Worm (Caenorhabditis elegans): Measurements from ENCODE around the gene bath-30.

Gene bath-30

ce11 chrII:3373875-3374274, 27.7 kb upstream of the bath-30 start:
- TF ChIP-seq flt-1 (GFP tag; IDR thresholded peaks at IDR 0.05) (no peak), med-1 (GFP tag; optimal IDR thresholded peaks at IDR 0.05; ENCODE audit: insufficient read depth) (no peak), cog-1 (tag; optimal IDR thresholded peaks at IDR 0.05) (no peak), klf-2 (GFP tag; conservative IDR thresholded peaks at IDR 0.05) (no peak), ztf-23 (GFP tag; IDR thresholded peaks at IDR 0.05) (no peak), T22C8.4 (GFP tag; IDR thresholded peaks at IDR 0.05) (no peak), ref-1 (GFP tag; conservative IDR thresholded peaks at IDR 0.05) (no peak), ztf-29 (GFP tag; IDR thresholded peaks at IDR 0.05) (no peak), tab-1 (GFP tag; IDR thresholded peaks at IDR 0.05) (no peak)

ce11 chrII:3371010-3371409, 24.8 kb upstream of the bath-30 start, which contains the start of gene bath-23:
TSS of gene bath-23 (plus strand) at chrII:3371310.
- TF ChIP-seq ref-1 (GFP tag; conservative IDR thresholded peaks at IDR 0.05) = no peak
- no peak for TF ChIP-seq ztf-23 (GFP tag; IDR thresholded peaks at IDR 0.05)
- TF ChIP-seq med-1 (GFP tag; optimal IDR thresholded peaks at IDR 0.05; ENCODE audit: insufficient read depth) = no peak
- no peak for TF ChIP-seq T22C8.4 (GFP tag; IDR thresholded peaks at IDR 0.05)
- no peak for TF ChIP-seq cog-1 (tag; optimal IDR thresholded peaks at IDR 0.05)
- no peak for TF ChIP-seq klf-2 (GFP tag; conservative IDR thresholded peaks at IDR 0.05)
- no peak for TF ChIP-seq flt-1 (GFP tag; IDR thresholded peaks at IDR 0.05)
- no peak for TF ChIP-seq ztf-29 (GFP tag; IDR thresholded peaks at IDR 0.05)
- TF ChIP-seq tab-1 (GFP tag; IDR thresholded peaks at IDR 0.05) = no peak

DNA sequence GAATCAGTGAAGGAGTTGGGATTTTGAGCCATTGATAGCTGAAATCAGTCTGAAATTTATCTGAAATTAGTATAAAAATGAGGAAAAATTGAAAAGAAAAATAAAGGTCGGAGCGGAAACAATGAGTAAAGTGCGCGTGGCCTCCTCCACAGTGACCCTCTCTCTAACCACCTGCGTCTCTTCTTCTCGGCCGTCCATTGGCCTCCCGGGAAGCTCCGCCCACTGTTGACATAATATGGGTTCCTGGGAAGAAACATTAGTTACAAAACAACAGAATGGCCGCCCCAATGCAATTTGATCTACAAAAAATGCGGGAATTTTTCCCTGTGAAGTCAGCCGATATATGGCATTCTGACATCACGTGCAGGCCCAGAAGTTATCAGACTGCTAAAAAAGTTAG, 23.9 kb upstream of the bath-30 start, which contains the start of gene Y49F6C.8:
Gene Y49F6C.8 (minus strand): TSS at position 51 of the 400 bp plus-strand sequence.
- TF ChIP-seq cog-1 (tag; optimal IDR thresholded peaks at IDR 0.05) (no peak), med-1 (GFP tag; optimal IDR thresholded peaks at IDR 0.05; ENCODE audit: insufficient read depth) (no peak), klf-2 (GFP tag; conservative IDR thresholded peaks at IDR 0.05) (no peak), T22C8.4 (GFP tag; IDR thresholded peaks at IDR 0.05) (no peak), ref-1 (GFP tag; conservative IDR thresholded peaks at IDR 0.05) (no peak), tab-1 (GFP tag; IDR thresholded peaks at IDR 0.05) (no peak), flt-1 (GFP tag; IDR thresholded peaks at IDR 0.05) (no peak), ztf-29 (GFP tag; IDR thresholded peaks at IDR 0.05) (no peak), ztf-23 (GFP tag; IDR thresholded peaks at IDR 0.05) (no peak)

DNA sequence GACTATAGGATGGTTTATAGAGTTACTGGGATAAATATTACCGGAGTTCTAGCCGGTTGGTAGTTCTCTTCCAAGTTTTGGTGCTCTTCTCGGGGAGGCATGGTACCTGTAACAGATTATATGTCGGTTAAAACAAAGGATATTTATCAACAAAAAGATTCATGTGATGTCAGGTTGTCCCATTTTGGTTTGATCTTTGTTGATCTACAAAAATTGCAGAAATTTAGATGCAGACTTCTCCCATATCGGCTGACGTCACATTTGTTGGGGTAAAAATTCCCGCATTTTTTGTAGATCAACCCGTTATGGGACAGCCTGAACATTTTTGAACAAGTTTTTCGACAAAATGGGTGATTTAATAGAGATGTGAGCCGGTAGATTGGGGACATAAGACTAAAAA, 21.9 kb upstream of the bath-30 start, which contains the start of gene Y49F6C.7:
Gene Y49F6C.7 (minus strand): TSS at position 101 of the 400 bp plus-strand sequence.
- TF ChIP-seq ztf-29 (GFP tag; IDR thresholded peaks at IDR 0.05) = no peak
- no peak for TF ChIP-seq T22C8.4 (GFP tag; IDR thresholded peaks at IDR 0.05)
- TF ChIP-seq ref-1 (GFP tag; conservative IDR thresholded peaks at IDR 0.05) = no peak
- TF ChIP-seq flt-1 (GFP tag; IDR thresholded peaks at IDR 0.05) = no peak
- no peak for TF ChIP-seq klf-2 (GFP tag; conservative IDR thresholded peaks at IDR 0.05)
- no peak for TF ChIP-seq med-1 (GFP tag; optimal IDR thresholded peaks at IDR 0.05; ENCODE audit: insufficient read depth)
- no peak for TF ChIP-seq ztf-23 (GFP tag; IDR thresholded peaks at IDR 0.05)
- no peak for TF ChIP-seq tab-1 (GFP tag; IDR thresholded peaks at IDR 0.05)
- TF ChIP-seq cog-1 (tag; optimal IDR thresholded peaks at IDR 0.05) = no peak

ce11 chrII:3367100-3367499, 20.9 kb upstream of the bath-30 start, which contains the start of gene Y49F6C.6:
TSS of gene Y49F6C.6 (minus strand) at chrII:3367200.
- TF ChIP-seq ztf-29 (GFP tag; IDR thresholded peaks at IDR 0.05) = no peak

- TF ChIP-seq flt-1 (GFP tag; IDR thresholded peaks at IDR 0.05) = peak; percentile 11; the same call in 1 of the 2 replicates
These were observed 19.4 kb upstream of the bath-30 start for ce11 chrII:3365569-3365968.

- no peak for TF ChIP-seq klf-2 (GFP tag; conservative IDR thresholded peaks at IDR 0.05)
- no peak for TF ChIP-seq ztf-29 (GFP tag; IDR thresholded peaks at IDR 0.05)
- no peak for TF ChIP-seq cog-1 (tag; optimal IDR thresholded peaks at IDR 0.05)
- TF ChIP-seq ref-1 (GFP tag; conservative IDR thresholded peaks at IDR 0.05) = no peak
- no peak for TF ChIP-seq tab-1 (GFP tag; IDR thresholded peaks at IDR 0.05)
- no peak for TF ChIP-seq T22C8.4 (GFP tag; IDR thresholded peaks at IDR 0.05)
- no peak for TF ChIP-seq med-1 (GFP tag; optimal IDR thresholded peaks at IDR 0.05; ENCODE audit: insufficient read depth)
- TF ChIP-seq flt-1 (GFP tag; IDR thresholded peaks at IDR 0.05) = no peak
- TF ChIP-seq ztf-23 (GFP tag; IDR thresholded peaks at IDR 0.05) = no peak
These were observed 12.7 kb upstream of the bath-30 start, which contains the start of the genes lido-14 and bath-27 for ce11 chrII:3358834-3359233. TSS of gene lido-14 (plus strand) at chrII:3359134. TSS of gene bath-27 (plus strand) at chrII:3359139.

DNA sequence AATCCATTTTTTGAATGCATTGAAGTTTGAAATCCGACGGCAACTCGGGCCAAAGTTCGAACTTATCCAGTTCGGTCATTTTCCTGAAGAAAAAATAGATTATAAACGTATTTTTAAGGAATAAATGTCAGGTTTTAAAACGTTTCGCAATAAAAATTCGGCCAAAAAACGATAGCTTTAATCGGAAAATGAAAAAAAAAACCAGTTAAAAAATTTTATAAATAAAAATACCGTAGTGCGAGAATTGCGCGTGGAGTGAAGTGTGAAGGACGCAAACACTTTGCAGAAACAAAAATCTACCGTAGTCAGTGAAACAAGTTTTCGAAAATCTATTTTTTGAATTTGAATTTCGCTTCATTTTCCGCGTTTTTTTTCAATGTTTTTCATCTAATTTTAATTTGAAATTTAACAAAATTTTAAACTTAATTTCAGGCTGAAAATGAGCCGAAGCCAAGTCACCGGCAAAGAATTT, 3.7 kb upstream of the bath-30 start, which contains the start of gene F14D2.8:
Gene F14D2.8 (minus strand): TSS at position 51 of the 472 bp plus-strand sequence.
- TF ChIP-seq klf-2 (GFP tag; conservative IDR thresholded peaks at IDR 0.05) (no peak), ztf-23 (GFP tag; IDR thresholded peaks at IDR 0.05) (no peak), flt-1 (GFP tag; IDR thresholded peaks at IDR 0.05) (no peak), med-1 (GFP tag; optimal IDR thresholded peaks at IDR 0.05; ENCODE audit: insufficient read depth) (no peak), T22C8.4 (GFP tag; IDR thresholded peaks at IDR 0.05) (no peak), tab-1 (GFP tag; IDR thresholded peaks at IDR 0.05) (no peak), cog-1 (tag; optimal IDR thresholded peaks at IDR 0.05) (no peak)

DNA sequence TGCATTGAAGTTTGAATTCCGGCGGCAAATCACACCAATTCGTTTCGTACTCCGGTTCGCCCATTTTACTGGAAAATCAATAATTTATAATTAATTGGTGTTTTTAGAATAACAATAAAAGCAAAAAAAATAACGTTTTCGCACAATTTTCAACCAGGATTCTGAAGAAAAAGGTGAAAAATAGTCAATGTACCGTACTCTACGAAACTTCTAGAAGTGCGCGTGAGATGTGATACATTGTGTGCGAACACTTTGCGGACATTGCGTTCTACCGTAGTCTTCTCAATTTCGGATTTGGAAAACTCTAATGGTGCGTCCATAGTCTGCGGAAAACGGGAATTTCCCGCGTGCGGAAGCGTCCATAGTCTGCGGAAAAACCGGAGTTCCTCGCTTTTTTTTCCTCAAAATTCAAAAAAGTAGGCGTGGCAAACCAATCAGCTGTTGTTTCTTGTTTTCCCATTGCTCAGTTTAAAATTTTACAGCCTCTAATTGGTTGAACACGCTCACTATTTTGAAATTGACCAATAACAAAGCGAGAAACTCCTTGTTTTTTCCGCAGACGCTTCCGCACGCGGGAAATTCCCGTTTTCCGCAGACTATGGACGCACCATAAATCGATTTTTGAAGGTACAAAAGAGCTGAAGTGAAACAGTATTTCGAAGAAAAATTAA, 1.9 kb upstream of the bath-30 start, which contains the start of the genes F14D2.14 and bath-29:
Gene F14D2.14 (minus strand): TSS at position 51 of the 671 bp plus-strand sequence.
Gene bath-29 (plus strand): TSS at position 621 of the 671 bp plus-strand sequence.
- TF ChIP-seq med-1 (GFP tag; optimal IDR thresholded peaks at IDR 0.05; ENCODE audit: insufficient read depth) (no peak), ref-1 (GFP tag; conservative IDR thresholded peaks at IDR 0.05) (no peak), ztf-23 (GFP tag; IDR thresholded peaks at IDR 0.05) (no peak), cog-1 (tag; optimal IDR thresholded peaks at IDR 0.05) (no peak), T22C8.4 (GFP tag; IDR thresholded peaks at IDR 0.05) (no peak), ztf-29 (GFP tag; IDR thresholded peaks at IDR 0.05) (no peak), klf-2 (GFP tag; conservative IDR thresholded peaks at IDR 0.05) (no peak)

ce11 chrII:3344917-3345316, 1.3 kb downstream of the bath-30 start, which contains the start of gene bath-28:
TSS of gene bath-28 (minus strand) at chrII:3344967.
- TF ChIP-seq cog-1 (tag; optimal IDR thresholded peaks at IDR 0.05) = no peak
- no peak for TF ChIP-seq ztf-23 (GFP tag; IDR thresholded peaks at IDR 0.05)
- TF ChIP-seq ztf-29 (GFP tag; IDR thresholded peaks at IDR 0.05) = no peak
- no peak for TF ChIP-seq klf-2 (GFP tag; conservative IDR thresholded peaks at IDR 0.05)

Data from whole organism, midembryonic.